Fruit fly (Drosophila melanogaster) whole organism, embryonic: ENCODE results near the gene BTBD9.

Experiments used
- Blimp-1 ChIP-seq: fragments of 200-800 bp; sonication (Bioruptor generic); optimal IDR thresholded peaks from 3 replicates; lab custom pipeline; 2018; ENCODE audit warnings: missing biosample characterization, missing genetic modification characterization, mild to moderate bottlenecking, moderate library complexity, missing genetic modification reagents
- CG10654 ChIP-seq: fragments of 200-800 bp; sonication (Bioruptor generic); optimal IDR thresholded peaks from 2 replicates; lab custom pipeline; 2016; ENCODE audit warnings: missing biosample characterization, missing genetic modification characterization
- CG10959 ChIP-seq: fragments of 200-800 bp; sonication (Bioruptor generic); IDR thresholded peaks from 2 replicates; pipeline ENCODE4 v1.3.6; 2022; ENCODE audit warnings: missing biosample characterization, missing genetic modification characterization
- CG11504 ChIP-seq: fragments of 200-800 bp; sonication (Bioruptor generic); optimal IDR thresholded peaks from 3 replicates; lab custom pipeline; 2019; ENCODE audit warnings: missing biosample characterization, mild to moderate bottlenecking, missing genetic modification characterization, moderate library complexity
- CG13296 ChIP-seq: fragments of 200-800 bp; sonication (Bioruptor generic); optimal IDR thresholded peaks from 3 replicates; lab custom pipeline; 2018; ENCODE audit warnings: missing biosample characterization, mild to moderate bottlenecking, missing genetic modification characterization
- CG14441 ChIP-seq: fragments of 200-800 bp; sonication (Bioruptor generic); IDR thresholded peaks from 2 replicates; pipeline ENCODE4 v1.3.6; 2022; ENCODE audit warnings: missing biosample characterization, missing genetic modification characterization
- CG15601 ChIP-seq: fragments of 200-800 bp; sonication (Bioruptor generic); optimal IDR thresholded peaks from 3 replicates; lab custom pipeline; 2019; ENCODE audit warnings: missing biosample characterization, mild to moderate bottlenecking, missing genetic modification characterization, moderate library complexity
- CG16779 ChIP-seq: fragments of 200-800 bp; sonication (Bioruptor generic); IDR thresholded peaks from 2 replicates; pipeline ENCODE4 v1.3.6; 2022; ENCODE audit warnings: missing biosample characterization, missing genetic modification characterization
- CG17912 ChIP-seq: fragments of 200-800 bp; sonication (Bioruptor generic); optimal IDR thresholded peaks from 2 replicates; lab custom pipeline; 2018; ENCODE audit warnings: missing biosample characterization, mild to moderate bottlenecking, missing genetic modification characterization
- CG18599 ChIP-seq: fragments of 200-800 bp; sonication (Bioruptor generic); optimal IDR thresholded peaks from 3 replicates; lab custom pipeline; 2017; ENCODE audit warnings: missing biosample characterization, missing genetic modification characterization, mild to moderate bottlenecking, moderate library complexity, missing genetic modification reagents
- CG18619 ChIP-seq: fragments of 200-800 bp; sonication (Bioruptor generic); optimal IDR thresholded peaks from 3 replicates; lab custom pipeline; 2017; ENCODE audit warnings: missing biosample characterization, mild to moderate bottlenecking, missing genetic modification characterization
- CG18764 ChIP-seq: fragments of 200-800 bp; sonication (Bioruptor generic); optimal IDR thresholded peaks from 3 replicates; lab custom pipeline; 2016; ENCODE audit warnings: missing biosample characterization, missing genetic modification characterization
- CG31388 ChIP-seq: fragments of 200-800 bp; sonication (Bioruptor generic); optimal IDR thresholded peaks from 2 replicates; lab custom pipeline; 2016; ENCODE audit warnings: missing biosample characterization, missing genetic modification characterization
- CG31441 ChIP-seq: fragments of 200-800 bp; sonication (Bioruptor generic); IDR thresholded peaks from 2 replicates; pipeline ENCODE4 v1.3.6; 2022; ENCODE audit warnings: missing biosample characterization, missing genetic modification characterization
- CG32767 ChIP-seq: fragments of 200-800 bp; sonication (Bioruptor generic); IDR thresholded peaks from 2 replicates; pipeline ENCODE4 v1.3.6; 2022; ENCODE audit warnings: missing biosample characterization, missing genetic modification characterization
- CG34376 ChIP-seq: fragments of 200-800 bp; sonication (Bioruptor generic); optimal IDR thresholded peaks from 2 replicates; lab custom pipeline; 2018; ENCODE audit warnings: missing biosample characterization, mild to moderate bottlenecking, missing genetic modification characterization
- CG4730 ChIP-seq: fragments of 200-800 bp; sonication (Bioruptor generic); IDR thresholded peaks from 2 replicates; pipeline ENCODE4 v1.3.6; 2022; ENCODE audit warnings: missing biosample characterization, missing genetic modification characterization
- CG7372 ChIP-seq: fragments of 200-800 bp; sonication (Bioruptor generic); IDR thresholded peaks from 2 replicates; pipeline ENCODE4 v1.3.6; 2022; ENCODE audit warnings: missing biosample characterization, missing genetic modification characterization
- CG7963 ChIP-seq: fragments of 200-800 bp; sonication (Bioruptor generic); IDR thresholded peaks from 3 replicates; pipeline ENCODE4 v1.3.6; 2022; ENCODE audit warnings: missing biosample characterization, missing genetic modification characterization; ENCODE audit not compliant: partially characterized antibody
- CG9932 ChIP-seq: fragments of 200-800 bp; sonication (Bioruptor generic); IDR thresholded peaks from 2 replicates; pipeline ENCODE4 v1.3.6; 2022; ENCODE audit warnings: missing biosample characterization, missing genetic modification characterization
- ERR ChIP-seq: fragments of 200-800 bp; sonication (Bioruptor generic); optimal IDR thresholded peaks from 2 replicates; lab custom pipeline; 2016; ENCODE audit warnings: missing biosample characterization, missing genetic modification characterization
- Elba2 ChIP-seq: fragments of 200-800 bp; sonication (Bioruptor generic); optimal IDR thresholded peaks from 3 replicates; lab custom pipeline; 2016; ENCODE audit warnings: missing biosample characterization, missing genetic modification characterization
- Gug ChIP-seq: fragments of 200-800 bp; sonication (Bioruptor generic); IDR thresholded peaks from 4 replicates; pipeline ENCODE4 v1.3.6; 2022; ENCODE audit warnings: missing biosample characterization, missing genetic modification characterization
- H2.0 ChIP-seq: fragments of 200-800 bp; sonication (Bioruptor generic); IDR thresholded peaks from 2 replicates; pipeline ENCODE4 v1.3.6; 2022; ENCODE audit warnings: missing biosample characterization, missing genetic modification characterization
- Hand ChIP-seq: fragments of 200-800 bp; sonication (Bioruptor generic); optimal IDR thresholded peaks from 2 replicates; lab custom pipeline; 2017; ENCODE audit warnings: mild to moderate bottlenecking, missing biosample characterization, missing genetic modification reagents, missing genetic modification characterization
- Myb ChIP-seq: fragments of 200-800 bp; sonication (Bioruptor generic); optimal IDR thresholded peaks from 2 replicates; lab custom pipeline; 2016; ENCODE audit warnings: missing biosample characterization, missing genetic modification characterization
- Nf-YC ChIP-seq: fragments of 200-800 bp; optimal IDR thresholded peaks from 3 replicates; lab custom pipeline; 2019; ENCODE audit warnings: missing biosample characterization, mild to moderate bottlenecking, missing genetic modification characterization, moderate library complexity
- Poxn ChIP-seq: fragments of 200-800 bp; sonication (Bioruptor generic); IDR thresholded peaks from 2 replicates; pipeline ENCODE4 v1.3.6; 2022; ENCODE audit warnings: missing biosample characterization, missing genetic modification characterization
- Ptx1 ChIP-seq: fragments of 200-800 bp; sonication (Bioruptor generic); IDR thresholded peaks from 2 replicates; pipeline ENCODE4 v1.3.6; 2022; ENCODE audit warnings: missing biosample characterization, missing genetic modification characterization
- Rx ChIP-seq: fragments of 200-800 bp; sonication (Bioruptor generic); IDR thresholded peaks from 2 replicates; pipeline ENCODE4 v1.3.6; 2022; ENCODE audit warnings: missing biosample characterization, missing genetic modification characterization
- ci ChIP-seq: fragments of 200-800 bp; sonication (Bioruptor generic); IDR thresholded peaks from 3 replicates; pipeline ENCODE4 v1.3.6; 2022; ENCODE audit warnings: missing biosample characterization, missing genetic modification characterization
- danr ChIP-seq: fragments of 200-800 bp; sonication (Bioruptor generic); IDR thresholded peaks from 2 replicates; pipeline ENCODE4 v1.3.6; 2022; ENCODE audit warnings: missing biosample characterization, missing genetic modification characterization
- dati ChIP-seq: fragments of 200-800 bp; sonication (Bioruptor generic); IDR thresholded peaks from 2 replicates; pipeline ENCODE4 v1.3.6; 2022; ENCODE audit warnings: missing biosample characterization, missing genetic modification characterization
- dmrt99B ChIP-seq: fragments of 200-800 bp; sonication (Bioruptor generic); optimal IDR thresholded peaks from 2 replicates; lab custom pipeline; 2018; ENCODE audit warnings: missing biosample characterization, mild to moderate bottlenecking, missing genetic modification characterization, moderate library complexity
- ems ChIP-seq: fragments of 200-800 bp; sonication (Bioruptor generic); optimal IDR thresholded peaks from 3 replicates; lab custom pipeline; 2016; ENCODE audit warnings: missing biosample characterization, missing genetic modification characterization
- fd3F ChIP-seq: fragments of 200-800 bp; sonication (Bioruptor generic); optimal IDR thresholded peaks from 2 replicates; lab custom pipeline; 2018; ENCODE audit warnings: missing biosample characterization, mild to moderate bottlenecking, missing genetic modification characterization, moderate library complexity
- gem ChIP-seq: fragments of 200-800 bp; sonication (Bioruptor generic); optimal IDR thresholded peaks from 2 replicates; lab custom pipeline; 2019; ENCODE audit warnings: missing biosample characterization, mild to moderate bottlenecking, missing genetic modification characterization, moderate library complexity
- her ChIP-seq: fragments of 200-800 bp; sonication (Bioruptor generic); optimal IDR thresholded peaks from 2 replicates; lab custom pipeline; 2016; ENCODE audit warnings: missing biosample characterization, missing genetic modification characterization
- hth ChIP-seq: fragments of >200 bp; optimal IDR thresholded peaks from 2 replicates; lab custom pipeline; 2017; ENCODE audit warnings: inconsistent platforms
- jing ChIP-seq: fragments of 200-800 bp; sonication (Bioruptor generic); optimal IDR thresholded peaks from 2 replicates; lab custom pipeline; 2018; ENCODE audit warnings: missing biosample characterization, mild to moderate bottlenecking, missing genetic modification characterization
- lbe ChIP-seq: fragments of 200-800 bp; sonication (Bioruptor generic); optimal IDR thresholded peaks from 2 replicates; lab custom pipeline; 2016; ENCODE audit warnings: missing biosample characterization, mild to moderate bottlenecking, missing genetic modification characterization
- nau ChIP-seq: fragments of 200-800 bp; sonication (Bioruptor generic); optimal IDR thresholded peaks from 3 replicates; lab custom pipeline; 2017; ENCODE audit warnings: missing biosample characterization, mild to moderate bottlenecking, missing genetic modification characterization, missing genetic modification reagents
- salm ChIP-seq: fragments of 200-800 bp; sonication (Bioruptor generic); optimal IDR thresholded peaks from 2 replicates; lab custom pipeline; 2018; ENCODE audit warnings: missing biosample characterization, mild to moderate bottlenecking, missing genetic modification characterization
- scrt ChIP-seq: fragments of 200-800 bp; sonication (Bioruptor generic); optimal IDR thresholded peaks from 2 replicates; lab custom pipeline; 2018; ENCODE audit warnings: missing biosample characterization, mild to moderate bottlenecking, missing genetic modification characterization, moderate library complexity
- sima ChIP-seq: fragments of 200-800 bp; sonication (Bioruptor generic); optimal IDR thresholded peaks from 2 replicates; lab custom pipeline; 2016; ENCODE audit warnings: missing biosample characterization, missing genetic modification characterization
- stc ChIP-seq: fragments of 200-800 bp; sonication (Bioruptor generic); IDR thresholded peaks from 2 replicates; pipeline ENCODE4 v1.3.6; 2022; ENCODE audit warnings: missing biosample characterization, missing genetic modification characterization
- stwl ChIP-seq: fragments of 200-800 bp; sonication (Bioruptor generic); optimal IDR thresholded peaks from 3 replicates; lab custom pipeline; 2018; ENCODE audit warnings: missing biosample characterization, mild to moderate bottlenecking, missing genetic modification characterization, moderate library complexity
- toy ChIP-seq: fragments of 200-800 bp; sonication (Bioruptor generic); IDR thresholded peaks from 2 replicates; pipeline ENCODE4 v1.3.6; 2022; ENCODE audit warnings: missing biosample characterization, missing genetic modification characterization
- usp ChIP-seq: fragments of >200 bp; optimal IDR thresholded peaks from 2 replicates; lab custom pipeline; 2017; ENCODE audit warnings: missing biosample characterization, missing genetic modification characterization
- vvl ChIP-seq: fragments of 200-800 bp; sonication (Bioruptor generic); IDR thresholded peaks from 2 replicates; pipeline ENCODE4 v1.3.6; 2022; ENCODE audit warnings: missing biosample characterization, missing genetic modification characterization
- wek ChIP-seq: fragments of 200-800 bp; sonication (Bioruptor generic); optimal IDR thresholded peaks from 3 replicates; lab custom pipeline; 2018; ENCODE audit warnings: missing biosample characterization, mild to moderate bottlenecking, missing genetic modification characterization, moderate library complexity
- zen2 ChIP-seq: fragments of 200-800 bp; sonication (Bioruptor generic); IDR thresholded peaks from 3 replicates; pipeline ENCODE4 v1.3.6; 2022; ENCODE audit warnings: missing biosample characterization, missing genetic modification characterization; ENCODE audit not compliant: partially characterized antibody

BTBD9 gene

DNA sequence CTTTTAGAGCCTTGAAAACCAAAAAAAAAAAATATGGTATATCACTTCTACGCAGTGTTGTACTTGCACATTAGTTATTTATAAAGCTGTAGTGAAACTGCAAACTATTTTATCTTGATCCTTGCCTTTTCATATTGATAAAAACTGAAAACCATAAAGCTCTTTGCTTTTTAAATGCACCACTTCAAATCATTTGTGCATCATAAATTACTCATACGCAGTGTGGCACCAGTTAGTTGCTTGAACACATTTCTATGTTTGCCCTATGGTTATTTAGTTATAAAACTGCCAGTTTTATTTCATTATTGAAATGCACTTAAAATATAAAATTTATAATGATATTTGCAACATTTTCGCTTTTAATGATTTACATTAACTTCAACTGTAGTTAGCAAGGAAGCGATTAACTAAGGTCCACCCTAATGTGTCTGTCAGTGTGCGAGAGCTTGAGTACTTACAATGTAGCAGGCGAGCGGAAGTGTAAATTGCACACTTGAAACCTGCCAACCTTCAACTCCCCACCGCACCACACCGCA lies 12.2 kb upstream of the BTBD9 start (continued):
- TF ChIP-seq CG11504 (peak; percentile 48), nau (GFP tag; lab: Kevin White, UChicago) (no peak), CG10654 (GFP tag; lab: Kevin White, UChicago) (no peak), salm (tag; lab: Kevin White, UChicago) (no peak), her (GFP tag; lab: Kevin White, UChicago) (no peak), CG15601 (tag; lab: Kevin White, UChicago) (no peak), zen2 (GFP tag; lab: Robert Waterston, UW) (no peak), stwl (tag; lab: Kevin White, UChicago) (no peak), lbe (GFP tag; lab: Kevin White, UChicago) (no peak), gem (tag; lab: Kevin White, UChicago) (peak; percentile 17), toy (no peak), Rx (no peak), usp (GFP tag; lab: Kevin White, UChicago) (no peak), CG31441 (GFP tag; lab: Robert Waterston, UW) (0 out of 2 replicates have a peak, but pooled peaks have one; percentile 22), CG13296 (peak; percentile 2), danr (GFP tag; lab: Robert Waterston, UW) (no peak), ci (GFP tag; lab: Robert Waterston, UW) (no peak), CG17912 (no peak), CG14441 (GFP tag; lab: Robert Waterston, UW) (no peak), ERR (GFP tag; lab: Kevin White, UChicago) (no peak), CG34376 (GFP tag; lab: Kevin White, UChicago) (peak; percentile 22), ems (GFP tag; lab: Kevin White, UChicago) (no peak), Elba2 (no peak), Blimp-1 (no peak), dati (GFP tag; lab: Robert Waterston, UW) (no peak), CG31388 (GFP tag; lab: Kevin White, UChicago) (no peak), Gug (no peak), Ptx1 (no peak), jing (GFP tag; lab: Kevin White, UChicago) (no peak), Hand (GFP tag; lab: Kevin White, UChicago) (peak; percentile 16), Poxn (GFP tag; lab: Robert Waterston, UW) (no peak), CG18764 (GFP tag; lab: Kevin White, UChicago) (no peak), scrt (GFP tag; lab: Kevin White, UChicago) (no peak), CG10959 (GFP tag; lab: Robert Waterston, UW) (no peak), Nf-YC (no peak), wek (no peak), CG9932 (GFP tag; lab: Robert Waterston, UW) (no peak), sima (GFP tag; lab: Kevin White, UChicago) (no peak), CG7372 (0 out of 2 replicates have a peak, but pooled peaks have one; percentile 15), hth (lab: Kevin White, UChicago) (no peak), fd3F (GFP tag; lab: Kevin White, UChicago) (no peak), CG18619 (GFP tag; lab: Kevin White, UChicago) (peak; percentile 23), vvl (GFP tag; lab: Robert Waterston, UW) (no peak), CG4730 (GFP tag; lab: Robert Waterston, UW) (no peak), CG7963 (GFP tag; lab: Robert Waterston, UW) (no peak), Myb (GFP tag; lab: Kevin White, UChicago) (no peak), CG18599 (GFP tag; lab: Kevin White, UChicago) (peak; percentile 39), dmrt99B (peak; percentile 12), H2.0 (no peak), stc (no peak), CG32767 (GFP tag; lab: Robert Waterston, UW) (no peak), CG16779 (GFP tag; lab: Robert Waterston, UW) (no peak)
